Fruit fly (Drosophila melanogaster): ENCODE data around the gene Spase22-23.

dm6 chr3R:24276104-24277008, 46.5 kb upstream of the Spase22-23 start, which contains the start of gene Orct:
- no peak for TF ChIP-seq CG8478 (optimal IDR thresholded peaks at IDR 0.05)
- TF ChIP-seq CTCF (optimal IDR thresholded peaks at IDR 0.05), result no peak
